Fruit fly (Drosophila melanogaster) ovary, adult (tissue): Measurements from ENCODE around the gene Acox3.
A peak's percentile ranks its signal among the peaks of the same experiment; 100 is the strongest.

Experiments
- CG17801 ChIP-seq: fragments of 200-800 bp; optimal IDR thresholded peaks from 2 replicates; lab custom pipeline; 2019; ENCODE audit warnings: missing biosample characterization, mild to moderate bottlenecking, missing genetic modification characterization, moderate library complexity; ENCODE audit not compliant: partially characterized antibody

The Acox3 gene

DNA sequence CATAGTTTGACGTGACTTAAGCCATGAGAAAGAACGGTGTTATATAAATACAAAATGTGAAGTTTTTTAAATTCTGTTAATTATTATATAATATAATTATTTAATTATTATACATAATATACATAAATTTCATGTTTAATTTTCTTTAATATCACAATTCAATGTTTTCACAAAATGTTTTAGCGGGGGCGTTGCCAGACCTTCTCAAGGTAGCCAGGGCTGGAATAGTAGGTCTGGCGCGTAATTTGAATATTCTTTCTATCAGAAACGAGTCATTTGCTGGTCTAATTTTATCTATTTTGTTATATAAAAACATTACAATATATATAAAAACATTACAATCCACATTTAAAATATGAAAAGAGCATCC, at the start of gene Acox3:
TSS of gene Acox3 (minus strand) at position 70 of the 370 bp plus-strand sequence.
- TF ChIP-seq CG17801 (GFP tag; lab: Kevin White, UChicago) = no peak

DNA sequence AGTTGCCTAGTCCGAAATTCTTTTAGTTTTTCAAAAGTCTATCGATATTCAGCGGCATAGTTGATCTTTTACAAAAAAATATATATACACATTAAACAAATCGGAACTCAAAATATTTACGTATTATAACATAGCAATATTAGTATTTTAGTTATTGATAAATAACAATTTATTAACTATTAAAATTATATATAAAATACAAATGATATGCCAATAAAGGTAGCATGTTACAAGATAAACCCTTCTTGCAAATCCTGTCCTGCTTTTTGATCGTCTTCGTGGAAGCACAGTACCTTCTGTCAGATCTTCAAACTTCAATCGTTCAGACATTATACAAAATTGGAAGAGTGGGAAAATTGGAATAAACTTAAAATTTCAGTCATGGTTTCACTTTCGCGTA, 48.5 kb upstream of the Acox3 start, which contains the start of gene CG9550:
TSS of gene CG9550 (plus strand) at position 301 of the 400 bp plus-strand sequence.
- TF ChIP-seq CG17801 (GFP tag; lab: Kevin White, UChicago) = no peak

- TF ChIP-seq CG17801 (GFP tag; lab: Kevin White, UChicago) = peak; percentile 76
These were observed 46.2 kb upstream of the Acox3 start, which contains the start of gene CG9547 for dm6 chr2L:6494405-6494816. Gene CG9547, minus strand, starts transcription at chr2L:6494532.

DNA sequence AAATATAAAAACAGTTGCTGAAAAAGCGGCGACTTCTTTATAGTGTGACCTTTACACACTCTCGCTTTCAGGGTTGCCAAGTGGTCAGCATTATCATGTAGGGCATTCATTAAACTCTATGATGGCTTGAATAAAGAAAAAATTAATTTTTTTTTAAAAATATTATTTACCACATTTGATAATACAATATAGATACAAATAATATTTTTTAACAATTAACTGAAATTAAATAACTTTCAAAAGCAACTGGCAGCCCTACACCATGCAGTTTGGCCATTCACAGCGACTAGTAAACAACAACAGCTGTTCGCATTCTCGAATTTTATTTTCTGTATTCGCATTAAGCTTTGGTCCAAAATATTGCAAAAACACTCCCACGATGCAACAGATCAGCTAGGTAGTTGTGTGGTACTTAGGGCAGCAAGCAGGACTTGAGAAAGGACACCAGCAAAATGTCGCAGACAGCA, 42.6 kb upstream of the Acox3 start, which contains the start of the genes Phf5a and CG31638:
TSS of gene Phf5a (minus strand) at position 61 of the 467 bp plus-strand sequence.
TSS of gene CG31638 (plus strand) at position 279 of the 467 bp plus-strand sequence.
- peak; percentile 65 for TF ChIP-seq CG17801 (GFP tag; lab: Kevin White, UChicago)

dm6 chr2L:6488676-6489140, 40.5 kb upstream of the Acox3 start, which contains the start of the genes KFase and epsilonCOP:
Gene KFase, minus strand, starts transcription at chr2L:6488756.
Gene epsilonCOP, plus strand, starts transcription at chr2L:6489090.
- peak; percentile 54 for TF ChIP-seq CG17801 (GFP tag; lab: Kevin White, UChicago)

dm6 chr2L:6481310-6481738, 33.1 kb upstream of the Acox3 start:
- TF ChIP-seq CG17801 (GFP tag; lab: Kevin White, UChicago) = peak; percentile 25

- TF ChIP-seq CG17801 (GFP tag; lab: Kevin White, UChicago) = peak; percentile 67
These were observed 32.2 kb upstream of the Acox3 start, which contains the start of the genes Sec61alpha and Daxx for dm6 chr2L:6480212-6480994. Gene Sec61alpha, minus strand, starts transcription at chr2L:6480575. Gene Daxx, plus strand, starts transcription at chr2L:6480929.

DNA sequence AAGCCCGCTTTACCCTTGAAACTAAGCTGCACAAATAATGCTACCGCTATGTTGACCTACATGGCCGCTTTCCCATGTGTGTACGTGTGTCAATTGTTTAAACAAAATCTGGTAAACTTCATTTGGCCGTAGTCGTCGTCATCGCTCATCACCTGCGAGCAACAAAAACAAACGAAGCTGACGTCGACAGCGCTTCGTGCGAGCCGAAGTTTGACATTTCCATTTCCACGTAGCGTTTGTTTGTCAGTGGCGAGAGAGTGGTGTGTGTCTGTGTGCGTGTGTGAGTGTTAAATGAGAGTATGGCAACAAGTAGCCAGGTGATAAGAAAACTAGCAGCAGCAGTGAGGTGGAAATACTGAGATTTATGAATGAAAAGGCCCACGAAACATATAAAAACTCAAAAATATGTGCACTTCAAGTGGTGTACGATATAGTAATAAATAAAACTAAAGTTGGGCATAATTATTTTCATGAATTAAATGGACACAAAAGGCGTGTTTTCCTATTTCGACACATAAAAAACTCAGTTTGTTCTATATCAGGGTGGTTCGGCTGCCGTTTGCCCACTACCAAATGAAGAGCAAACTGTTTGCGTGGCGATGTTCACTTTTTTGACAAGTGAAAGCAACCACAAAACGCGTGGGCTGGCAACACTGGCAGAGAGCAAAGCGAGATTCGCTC, 31.2 kb upstream of the Acox3 start:
- TF ChIP-seq CG17801 (GFP tag; lab: Kevin White, UChicago) = peak; percentile 69

DNA sequence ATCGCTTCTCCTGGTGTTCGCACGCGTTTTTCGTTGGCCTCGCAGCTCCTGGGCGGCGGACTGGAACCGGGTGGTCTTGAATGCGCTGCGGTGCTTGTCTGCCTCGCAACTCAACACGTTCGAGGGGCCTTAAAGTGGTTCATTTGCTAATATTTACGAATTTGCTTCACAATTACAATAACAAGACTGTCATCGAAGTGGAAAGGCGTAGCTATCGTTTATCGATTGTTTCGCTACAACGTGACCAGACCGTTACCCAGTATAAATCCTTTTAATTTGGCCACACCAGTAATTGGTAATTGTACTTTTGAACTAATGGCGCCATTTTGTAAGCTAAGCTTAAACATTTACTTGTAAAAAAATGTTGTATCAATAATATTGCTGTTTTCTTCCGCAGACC, 28.6 kb upstream of the Acox3 start, which contains the start of gene CG9536:
TSS of gene CG9536 (minus strand) at position 223 of the 400 bp plus-strand sequence.
- TF ChIP-seq CG17801 (GFP tag; lab: Kevin White, UChicago) = peak; percentile 58

DNA sequence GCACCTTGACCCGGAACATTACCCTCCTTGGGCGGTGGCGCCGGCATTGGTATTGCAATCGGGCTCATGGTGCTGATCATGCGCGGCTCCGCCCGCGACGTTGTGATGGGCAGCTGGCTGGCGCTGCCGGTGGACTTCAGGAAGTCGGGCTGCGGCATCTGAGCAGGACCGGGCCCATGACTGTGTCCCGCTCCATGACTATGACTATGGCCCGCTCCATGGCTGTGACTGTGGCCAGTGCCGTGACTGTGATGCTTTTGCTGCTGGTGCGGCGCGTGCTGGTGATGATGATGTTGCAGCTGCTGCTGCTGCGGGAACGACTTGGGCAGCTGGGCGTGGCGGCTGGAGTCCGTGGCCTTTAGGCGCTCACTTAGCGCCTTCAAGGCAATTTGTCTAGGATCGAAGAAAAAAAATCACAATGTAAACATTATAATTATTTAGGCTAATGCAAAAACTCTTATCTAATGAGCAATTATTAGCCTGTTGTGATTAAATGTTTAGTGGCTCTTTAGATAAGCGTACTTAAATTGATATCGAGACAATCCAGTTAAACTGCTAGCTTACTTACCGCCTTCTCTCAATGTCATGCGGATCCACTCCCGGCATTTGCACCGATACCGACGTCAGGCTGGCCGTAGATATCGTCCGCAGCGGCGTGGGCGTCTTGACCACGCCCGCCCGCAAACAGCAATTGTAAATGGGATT, 26.8 kb upstream of the Acox3 start:
- TF ChIP-seq CG17801 (GFP tag; lab: Kevin White, UChicago) = no peak

dm6 chr2L:6474298-6474697, 26.1 kb upstream of the Acox3 start:
- no peak for TF ChIP-seq CG17801 (GFP tag; lab: Kevin White, UChicago)

dm6 chr2L:6473076-6474037, 25.2 kb upstream of the Acox3 start, which contains the start of gene mmy:
Gene mmy, minus strand, starts transcription at chr2L:6473904.
- peak; percentile 53 for TF ChIP-seq CG17801 (GFP tag; lab: Kevin White, UChicago)
